Worm (Caenorhabditis elegans) whole organism, young adult: ENCODE results near the gene fbxa-141.
A peak's percentile ranks its signal among the peaks of the same experiment; 100 is the strongest.

ENCODE experiments used
- B0035.1 ChIP-seq: sonication (generic microtip); optimal IDR thresholded peaks from 2 replicates; lab custom pipeline; 2016; ENCODE audit warnings: missing genetic modification characterization, mild to moderate bottlenecking, missing compliant biosample characterization, missing genotype, missing genetic modification reagents
- B0261.1 ChIP-seq: sonication (generic microtip); optimal IDR thresholded peaks from 2 replicates; lab custom pipeline; 2016; ENCODE audit warnings: mild to moderate bottlenecking, missing genetic modification characterization, moderate library complexity, missing compliant biosample characterization
- B0336.3 ChIP-seq: fragments of 200-800 bp; sonication (Bioruptor generic); IDR thresholded peaks from 2 replicates; pipeline ENCODE4 v1.3.6; 2022; ENCODE audit warnings: missing genetic modification characterization, missing compliant biosample characterization
- C06A6.2 ChIP-seq: fragments of 200-800 bp; sonication (Bioruptor generic); conservative IDR thresholded peaks from 2 replicates; pipeline ENCODE4 v1.3.6; 2022; ENCODE audit warnings: missing genetic modification characterization, missing compliant biosample characterization
- F22D6.2 ChIP-seq: sonication (generic microtip); optimal IDR thresholded peaks from 2 replicates; lab custom pipeline; 2016; ENCODE audit warnings: mild to moderate bottlenecking, missing genetic modification characterization, missing compliant biosample characterization
- F39B2.1 ChIP-seq: fragments of 200-800 bp; sonication (Bioruptor generic); IDR thresholded peaks from 2 replicates; pipeline ENCODE4 v1.3.6; 2022; ENCODE audit warnings: missing genetic modification reagents, missing genetic modification characterization, missing compliant biosample characterization
- Y56A3A.18 ChIP-seq: fragments of 200-800 bp; sonication (Bioruptor generic); IDR thresholded peaks from 2 replicates; pipeline ENCODE4 v1.3.6; 2022; ENCODE audit warnings: missing genetic modification reagents, missing genetic modification characterization, missing compliant biosample characterization
- ZK185.1 ChIP-seq: sonication (generic microtip); optimal IDR thresholded peaks from 2 replicates; lab custom pipeline; 2016; ENCODE audit warnings: mild to moderate bottlenecking, missing genetic modification characterization, missing compliant biosample characterization; ENCODE audit not compliant: poor library complexity, severe bottlenecking
- aptf-2 ChIP-seq: fragments of 200-800 bp; sonication (Bioruptor generic); conservative IDR thresholded peaks from 2 replicates; pipeline ENCODE4 v1.3.6; 2022; ENCODE audit warnings: missing genetic modification reagents, missing genetic modification characterization, missing compliant biosample characterization
- aptf-3 ChIP-seq: fragments of 200-800 bp; sonication (Bioruptor generic); IDR thresholded peaks from 2 replicates; pipeline ENCODE4 v1.3.6; 2022; ENCODE audit warnings: missing genetic modification characterization, missing compliant biosample characterization
- atf-7 ChIP-seq: sonication (generic microtip); optimal IDR thresholded peaks from 2 replicates; lab custom pipeline; 2017; ENCODE audit warnings: mild to moderate bottlenecking, missing genetic modification characterization, missing compliant biosample characterization
- attf-5 ChIP-seq: fragments of 200-800 bp; sonication (Bioruptor generic); optimal IDR thresholded peaks from 2 replicates; lab custom pipeline; 2018; ENCODE audit warnings: mild to moderate bottlenecking, missing genetic modification characterization, missing compliant biosample characterization
- cebp-1 ChIP-seq, 2 experiments: fragments of 200-800 bp in 1 of 2; sonication (Bioruptor generic) in 1 of 2; sonication (generic microtip) in 1 of 2; IDR thresholded peaks in 1 of 2; optimal IDR thresholded peaks in 1 of 2; 2 replicates each; pipeline versions ENCODE4 v1.3.6 to Lab custom; 2017 to 2022; ENCODE audit warnings: missing compliant biosample characterization in 2 of 2, missing genetic modification characterization in 2 of 2, mild to moderate bottlenecking in 1 of 2, missing genetic modification reagents in 1 of 2, moderate library complexity in 1 of 2
- ceh-27 ChIP-seq: fragments of 200-800 bp; sonication (Bioruptor generic); optimal IDR thresholded peaks from 2 replicates; lab custom pipeline; 2018; ENCODE audit warnings: mild to moderate bottlenecking, missing genetic modification characterization, moderate library complexity, missing compliant biosample characterization
- ceh-58 ChIP-seq: fragments of 200-800 bp; sonication (Bioruptor generic); IDR thresholded peaks from 2 replicates; pipeline ENCODE4 v1.3.6; 2022; ENCODE audit warnings: missing genetic modification characterization, missing compliant biosample characterization
- die-1 ChIP-seq: sonication (generic microtip); optimal IDR thresholded peaks from 2 replicates; lab custom pipeline; 2016; ENCODE audit warnings: missing genotype, mild to moderate bottlenecking, missing genetic modification characterization, missing compliant biosample characterization
- dox-1 ChIP-seq: fragments of 200-800 bp; sonication (Bioruptor generic); IDR thresholded peaks from 2 replicates; pipeline ENCODE4 v1.3.6; 2022; ENCODE audit warnings: missing genetic modification reagents, missing genetic modification characterization, missing compliant biosample characterization
- efl-1 ChIP-seq: fragments of 150-350 bp; optimal IDR thresholded peaks from 2 replicates; lab custom pipeline; 2014; ENCODE audit warnings: missing biosample characterization, missing genetic modification reagents, missing genetic modification characterization
- egl-18 ChIP-seq: fragments of 200-800 bp; sonication (Bioruptor generic); IDR thresholded peaks from 2 replicates; pipeline ENCODE4 v1.3.6; 2022; ENCODE audit warnings: missing genetic modification reagents, missing genetic modification characterization, missing compliant biosample characterization
- egl-44 ChIP-seq: fragments of 200-800 bp; sonication (Bioruptor generic); IDR thresholded peaks from 2 replicates; pipeline ENCODE4 v1.3.6; 2022; ENCODE audit warnings: missing genetic modification reagents, missing genetic modification characterization, missing compliant biosample characterization
- egrh-3 ChIP-seq: fragments of 200-800 bp; sonication (Bioruptor generic); IDR thresholded peaks from 2 replicates; pipeline ENCODE4 v1.3.6; 2022; ENCODE audit warnings: missing genetic modification reagents, missing genetic modification characterization, missing compliant biosample characterization
- gei-17 ChIP-seq: fragments of 200-800 bp; sonication (Bioruptor generic); optimal IDR thresholded peaks from 2 replicates; lab custom pipeline; 2018; ENCODE audit warnings: mild to moderate bottlenecking, missing genetic modification characterization, missing compliant biosample characterization
- let-526 ChIP-seq: fragments of 200-800 bp; sonication (Bioruptor generic); IDR thresholded peaks from 2 replicates; pipeline ENCODE4 v1.3.6; 2022; ENCODE audit warnings: missing genetic modification reagents, missing genetic modification characterization, missing compliant biosample characterization
- let-607 ChIP-seq, 2 experiments: fragments of 200-800 bp in 1 of 2; sonication (Bioruptor generic) in 1 of 2; sonication (generic microtip) in 1 of 2; optimal IDR thresholded peaks; 2 replicates each; lab custom pipeline; 2016 to 2018; ENCODE audit warnings: mild to moderate bottlenecking in 2 of 2, missing compliant biosample characterization in 2 of 2, missing genetic modification characterization in 2 of 2, moderate library complexity in 2 of 2, missing genotype in 1 of 2
- lin-35 ChIP-seq, 3 experiments: fragments of 150-350 bp in 2 of 3; sonication (generic microtip) in 1 of 3; optimal IDR thresholded peaks; 2 replicates each; lab custom pipeline; 2014 to 2018; ENCODE audit warnings: missing biosample characterization in 3 of 3, missing genetic modification characterization in 3 of 3, missing genetic modification reagents in 3 of 3
- lin-40 ChIP-seq: sonication (generic microtip); optimal IDR thresholded peaks from 2 replicates; lab custom pipeline; 2016; ENCODE audit warnings: missing genetic modification characterization, mild to moderate bottlenecking, missing compliant biosample characterization, missing genotype, missing genetic modification reagents
- lin-54 ChIP-seq: fragments of 200-800 bp; sonication (Bioruptor generic); optimal IDR thresholded peaks from 2 replicates; lab custom pipeline; 2018; ENCODE audit warnings: mild to moderate bottlenecking, missing genetic modification characterization, missing compliant biosample characterization
- madf-10 ChIP-seq: sonication (generic microtip); optimal IDR thresholded peaks from 2 replicates; lab custom pipeline; 2016; ENCODE audit warnings: mild to moderate bottlenecking, missing genetic modification characterization, missing compliant biosample characterization
- madf-3 ChIP-seq: fragments of 200-800 bp; sonication (Bioruptor generic); IDR thresholded peaks from 2 replicates; pipeline ENCODE4 v1.3.6; 2022; ENCODE audit warnings: missing genetic modification reagents, missing genetic modification characterization, missing compliant biosample characterization
- mxl-1 ChIP-seq: sonication (generic microtip); optimal IDR thresholded peaks from 2 replicates; lab custom pipeline; 2016; ENCODE audit warnings: missing genetic modification characterization, missing compliant biosample characterization
- nfya-2 ChIP-seq: fragments of 200-800 bp; sonication (Bioruptor generic); IDR thresholded peaks from 2 replicates; pipeline ENCODE4 v1.3.6; 2022; ENCODE audit warnings: missing genetic modification reagents, missing genetic modification characterization, missing compliant biosample characterization
- nfyb-1 ChIP-seq: fragments of 200-800 bp; sonication (Bioruptor generic); IDR thresholded peaks from 2 replicates; pipeline ENCODE4 v1.3.6; 2022; ENCODE audit warnings: missing genetic modification reagents, missing genetic modification characterization, missing compliant biosample characterization
- nhr-80 ChIP-seq: sonication (generic microtip); optimal IDR thresholded peaks from 2 replicates; lab custom pipeline; 2016; ENCODE audit warnings: missing genetic modification characterization, missing compliant biosample characterization
- nhr-90 ChIP-seq: sonication (generic microtip); optimal IDR thresholded peaks from 2 replicates; lab custom pipeline; 2016; ENCODE audit warnings: missing genotype, mild to moderate bottlenecking, missing genetic modification characterization, missing compliant biosample characterization
- pha-4 ChIP-seq: fragments of 150-350 bp; sonication (generic microtip); optimal IDR thresholded peaks from 2 replicates; lab custom pipeline; 2014; ENCODE audit warnings: missing biosample characterization, missing genetic modification reagents, missing genetic modification characterization
- rcor-1 ChIP-seq: fragments of 200-800 bp; sonication (Bioruptor generic); IDR thresholded peaks from 2 replicates; pipeline ENCODE4 v1.3.6; 2022; ENCODE audit warnings: missing genetic modification reagents, missing genetic modification characterization, missing compliant biosample characterization
- repo-1 ChIP-seq: sonication (generic microtip); optimal IDR thresholded peaks from 2 replicates; lab custom pipeline; 2017; ENCODE audit warnings: mild to moderate bottlenecking, missing genetic modification characterization, missing compliant biosample characterization
- sdz-38 ChIP-seq: sonication (generic microtip); optimal IDR thresholded peaks from 2 replicates; lab custom pipeline; 2016; ENCODE audit warnings: missing genotype, missing genetic modification characterization, missing compliant biosample characterization
- snpc-1.1 ChIP-seq: sonication (generic microtip); optimal IDR thresholded peaks from 2 replicates; lab custom pipeline; 2017; ENCODE audit warnings: missing genetic modification characterization, mild to moderate bottlenecking, missing compliant biosample characterization, antibody characterized with exemption, moderate library complexity, missing genotype, missing genetic modification reagents; ENCODE audit not compliant: insufficient read depth
- snpc-3.4 ChIP-seq: sonication (generic microtip); optimal IDR thresholded peaks from 2 replicates; lab custom pipeline; 2017; ENCODE audit warnings: missing genetic modification characterization, mild to moderate bottlenecking, missing compliant biosample characterization, antibody characterized with exemption, moderate library complexity, missing genotype, missing genetic modification reagents
- snpc-4 ChIP-seq, 5 experiments: fragments of 150-350 bp in 1 of 5; sonication (generic microtip) in 4 of 5; optimal IDR thresholded peaks; 2 replicates each; lab custom pipeline; 2014 to 2018; ENCODE audit warnings: missing genetic modification characterization in 5 of 5, missing biosample characterization in 3 of 5, antibody characterized with exemption in 2 of 5, mild to moderate bottlenecking in 2 of 5, missing compliant biosample characterization in 2 of 5, missing genotype in 2 of 5, moderate library complexity in 2 of 5, missing genetic modification reagents in 1 of 5
- somi-1 ChIP-seq: fragments of 200-800 bp; sonication (Bioruptor generic); optimal IDR thresholded peaks from 2 replicates; lab custom pipeline; 2018; ENCODE audit warnings: mild to moderate bottlenecking, missing genetic modification characterization, missing compliant biosample characterization
- tbp1 ChIP-seq: fragments of 200-800 bp; sonication (Bioruptor generic); optimal IDR thresholded peaks from 2 replicates; lab custom pipeline; 2018; ENCODE audit warnings: mild to moderate bottlenecking, missing genetic modification characterization, missing compliant biosample characterization
- tlf-1 ChIP-seq: fragments of 200-800 bp; sonication (Bioruptor generic); optimal IDR thresholded peaks from 2 replicates; lab custom pipeline; 2018; ENCODE audit warnings: mild to moderate bottlenecking, missing genetic modification characterization, missing compliant biosample characterization
- unc-130 ChIP-seq: sonication (generic microtip); optimal IDR thresholded peaks from 2 replicates; lab custom pipeline; 2016; ENCODE audit warnings: missing genetic modification reagents, missing genetic modification characterization, missing compliant biosample characterization
- ztf-22 ChIP-seq: fragments of 200-800 bp; sonication (Bioruptor generic); optimal IDR thresholded peaks from 2 replicates; lab custom pipeline; 2018; ENCODE audit warnings: mild to moderate bottlenecking, missing genetic modification characterization, moderate library complexity, missing compliant biosample characterization
- ztf-3 ChIP-seq: fragments of 200-800 bp; sonication (Bioruptor generic); optimal IDR thresholded peaks from 2 replicates; lab custom pipeline; 2018; ENCODE audit warnings: mild to moderate bottlenecking, missing genetic modification characterization, missing compliant biosample characterization

Gene fbxa-141

DNA sequence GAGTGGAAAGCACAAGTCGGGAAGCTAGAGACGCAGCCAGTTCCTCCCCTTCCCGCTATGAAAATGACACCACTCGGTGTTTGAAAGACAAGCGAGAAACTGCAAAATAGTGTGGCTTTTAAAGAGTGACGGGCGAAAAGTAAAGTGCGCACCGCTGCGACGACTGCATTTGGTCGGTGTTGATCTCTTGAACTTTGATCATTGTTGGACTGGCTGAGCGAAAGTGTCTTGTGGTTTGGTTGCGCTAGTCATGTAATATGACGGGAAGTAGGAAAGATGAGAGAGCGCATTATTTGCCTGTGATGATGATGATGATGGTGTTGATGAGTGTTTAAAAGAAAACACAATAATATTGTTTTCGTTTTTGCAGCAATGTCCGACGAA, 47.6 kb upstream of the fbxa-141 start (continued):
- TF ChIP-seq nfyb-1 (GFP tag; lab: Robert Waterston, UW) = peak; percentile 75
- TF ChIP-seq repo-1 (tag; lab: Kevin White, UChicago) = peak; percentile 53
- TF ChIP-seq F22D6.2 (tag; lab: Kevin White, UChicago) = peak; percentile 32
- TF ChIP-seq efl-1 = no peak
- TF ChIP-seq F39B2.1 (GFP tag; lab: Robert Waterston, UW) = no peak
- peak; percentile 10 for TF ChIP-seq ztf-3 (GFP tag; lab: Kevin White, UChicago)
- no peak for TF ChIP-seq nfya-2 (GFP tag; lab: Robert Waterston, UW)
- no peak for TF ChIP-seq snpc-1.1 (tag; lab: Kevin White, UChicago)
- TF ChIP-seq tlf-1 (GFP tag; lab: Kevin White, UChicago) = peak; percentile 66
- TF ChIP-seq egl-18 (GFP tag; lab: Robert Waterston, UW) = no peak
- TF ChIP-seq let-607 (tag; optimal IDR thresholded peaks at IDR 0.05; lab: Kevin White, UChicago) = peak; percentile 9 to 37
- TF ChIP-seq egrh-3 (GFP tag; lab: Robert Waterston, UW) = no peak
- TF ChIP-seq sdz-38 (tag; lab: Kevin White, UChicago) = no peak
- TF ChIP-seq ZK185.1 (tag; lab: Kevin White, UChicago) = peak; percentile 49
- TF ChIP-seq unc-130 = no peak
- 0 out of 2 replicates have a peak, but pooled peaks have one; percentile 66 for TF ChIP-seq B0336.3 (GFP tag; lab: Robert Waterston, UW)
- TF ChIP-seq somi-1 (GFP tag; lab: Kevin White, UChicago) = peak; percentile 49
- TF ChIP-seq madf-10 (tag; lab: Kevin White, UChicago) = peak; percentile 84
- peak; percentile 27; the same call in 1 of the 2 replicates for TF ChIP-seq let-526 (GFP tag; lab: Robert Waterston, UW)
- TF ChIP-seq ceh-27 = peak; percentile 85
- peak; percentile 75 for TF ChIP-seq C06A6.2
- peak; percentile 83 for TF ChIP-seq pha-4 (tag; lab: Kevin White, UChicago)
- peak; percentile 48; the same call in 1 of the 2 replicates for TF ChIP-seq cebp-1 (GFP tag; IDR thresholded peaks at IDR 0.05; lab: Robert Waterston, UW)
- peak; percentile 90 for TF ChIP-seq cebp-1 (tag; optimal IDR thresholded peaks at IDR 0.05; lab: Kevin White, UChicago)
- peak; percentile 55 for TF ChIP-seq tbp1 (GFP tag; lab: Kevin White, UChicago)
- peak; percentile 45; the same call in 1 of the 2 replicates for TF ChIP-seq Y56A3A.18 (GFP tag; lab: Robert Waterston, UW)
- TF ChIP-seq mxl-1 (tag; lab: Kevin White, UChicago) = no peak
- TF ChIP-seq rcor-1 (GFP tag; lab: Robert Waterston, UW) = peak; percentile 49
- peak; percentile 14 for TF ChIP-seq ztf-22 (GFP tag; lab: Kevin White, UChicago)
- no peak for TF ChIP-seq B0261.1 (tag; lab: Kevin White, UChicago)
- TF ChIP-seq lin-35 (GFP tag; optimal IDR thresholded peaks at IDR 0.05; lab: Kevin White, UChicago) = no peak
- TF ChIP-seq snpc-3.4 (tag; lab: Kevin White, UChicago) = no peak
- TF ChIP-seq attf-5 (GFP tag; lab: Kevin White, UChicago) = peak; percentile 60
- peak; percentile 68 for TF ChIP-seq die-1 (tag; lab: Kevin White, UChicago)
- TF ChIP-seq egl-44 (GFP tag; lab: Robert Waterston, UW) = no peak
- TF ChIP-seq atf-7 (tag; lab: Kevin White, UChicago) = peak; percentile 92
- no peak for TF ChIP-seq ceh-58
- peak; percentile 92 for TF ChIP-seq lin-40 (tag; lab: Kevin White, UChicago)
- TF ChIP-seq aptf-2 (GFP tag; lab: Robert Waterston, UW) = no peak
- TF ChIP-seq dox-1 (GFP tag; lab: Robert Waterston, UW) = peak; percentile 58
- TF ChIP-seq lin-54 (GFP tag; lab: Kevin White, UChicago) = peak; percentile 43
- TF ChIP-seq gei-17 = peak; percentile 67
- TF ChIP-seq nhr-90 (tag; lab: Kevin White, UChicago) = peak; percentile 73
- no peak for TF ChIP-seq aptf-3
- TF ChIP-seq B0035.1 (tag; lab: Kevin White, UChicago) = no peak
- peak; percentile 99 for TF ChIP-seq nhr-80 (tag; lab: Kevin White, UChicago)
- TF ChIP-seq snpc-4 (GFP tag; optimal IDR thresholded peaks at IDR 0.05; lab: Kevin White, UChicago) = no peak
- TF ChIP-seq snpc-4 (tag; optimal IDR thresholded peaks at IDR 0.05; lab: Kevin White, UChicago) = peak; percentile 49 to 61 (median 55)
- no peak for TF ChIP-seq madf-3 (GFP tag; lab: Robert Waterston, UW)
